Worm (Caenorhabditis elegans): ENCODE measurements around the gene oops-1.
A peak's percentile ranks its signal among the peaks of the same experiment; 100 is the strongest.

Gene oops-1

DNA sequence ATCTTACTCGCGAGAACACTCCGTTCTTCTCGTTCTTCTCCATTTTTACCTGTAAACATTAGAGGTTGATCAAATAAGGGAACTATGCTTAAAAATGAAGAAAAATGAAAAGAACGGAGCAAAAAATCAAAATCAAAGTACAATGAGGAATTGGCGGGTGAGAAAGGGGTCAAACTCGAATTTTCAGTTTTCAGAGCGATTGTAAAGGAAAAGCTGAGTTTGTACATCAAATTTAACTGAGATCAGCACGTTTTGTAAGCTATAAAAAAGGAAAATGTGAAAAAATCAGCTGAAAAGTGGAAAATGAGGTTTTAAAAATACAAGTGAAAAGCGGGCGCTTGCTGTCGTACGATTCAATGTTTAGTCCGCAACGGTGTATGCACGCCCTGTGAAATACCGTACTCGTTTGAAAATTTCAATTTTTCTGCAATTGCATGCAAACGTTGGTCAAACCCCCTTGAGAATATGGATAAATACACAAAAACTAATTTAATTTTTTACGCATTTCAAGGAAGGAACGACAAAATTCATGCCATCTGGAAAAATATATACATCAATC, at the start of gene oops-1:
Gene oops-1, minus strand, starts transcription at position 51 of the 559 bp plus-strand sequence.
- TF ChIP-seq tbx-11 (GFP tag; IDR thresholded peaks at IDR 0.05) (no peak), ceh-13 (GFP tag; optimal IDR thresholded peaks at IDR 0.05) (no peak), pes-1 (GFP tag; IDR thresholded peaks at IDR 0.05) (no peak)

DNA sequence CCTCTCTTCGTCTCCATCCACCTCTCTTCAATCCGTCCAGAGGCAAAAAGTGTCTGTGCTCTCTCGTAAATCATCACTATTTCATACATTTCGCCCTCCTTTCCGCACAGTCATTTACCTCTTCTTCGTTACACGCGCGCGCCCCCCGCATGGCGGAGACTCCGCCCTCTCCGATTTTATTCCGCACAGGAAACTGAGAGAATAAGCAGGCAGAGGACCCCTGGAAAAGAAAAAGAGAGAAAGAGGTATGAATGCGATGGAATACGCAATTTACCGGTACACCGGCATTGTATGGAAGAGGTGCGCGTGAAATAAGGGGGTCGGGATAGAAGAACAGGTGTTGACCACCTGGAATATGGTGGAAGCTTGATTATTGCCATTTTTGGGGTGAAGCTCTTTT, 46.8 kb upstream of the oops-1 start:
- TF ChIP-seq ets-7 (tag; optimal IDR thresholded peaks at IDR 0.05), result no peak
- no peak for TF ChIP-seq ama-1 (optimal IDR thresholded peaks at IDR 0.05)
- TF ChIP-seq B0310.2 (tag; optimal IDR thresholded peaks at IDR 0.05), result peak; percentile 41
- TF ChIP-seq scrt-1 (GFP tag; IDR thresholded peaks at IDR 0.05), result 0 out of 2 replicates have a peak, but pooled peaks have one; percentile 33

DNA sequence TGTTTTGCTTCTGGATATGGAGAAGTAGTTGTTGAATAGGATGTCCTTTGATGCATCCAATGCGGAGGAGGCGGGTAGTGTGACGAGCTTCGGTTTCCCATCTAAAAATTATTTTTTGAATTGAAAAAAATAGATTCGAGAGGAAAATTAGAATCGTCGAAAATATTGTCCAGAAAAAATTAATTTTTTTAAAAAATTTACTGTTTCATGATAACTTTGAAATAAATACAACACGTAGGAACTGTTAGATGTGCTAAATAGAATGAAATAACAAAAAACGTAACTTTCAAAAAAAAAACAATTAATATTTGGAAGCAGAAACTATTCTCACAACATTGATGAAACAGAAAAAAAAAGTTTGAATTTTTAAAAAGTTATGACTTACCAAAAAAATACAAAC, 45.9 kb upstream of the oops-1 start, which contains the start of gene C06E7.4:
Gene C06E7.4, minus strand, starts transcription at position 101 of the 400 bp plus-strand sequence.
- TF ChIP-seq hmbx-1 (tag; optimal IDR thresholded peaks at IDR 0.05) (no peak), ets-7 (tag; optimal IDR thresholded peaks at IDR 0.05) (no peak), ama-1 (optimal IDR thresholded peaks at IDR 0.05) (no peak), hmg-4 (GFP tag; optimal IDR thresholded peaks at IDR 0.05) (no peak), B0310.2 (tag; optimal IDR thresholded peaks at IDR 0.05) (no peak), tbx-11 (GFP tag; IDR thresholded peaks at IDR 0.05) (no peak), aly-1 (tag; optimal IDR thresholded peaks at IDR 0.05) (no peak), F13C5.2 (tag; optimal IDR thresholded peaks at IDR 0.05) (no peak)

DNA sequence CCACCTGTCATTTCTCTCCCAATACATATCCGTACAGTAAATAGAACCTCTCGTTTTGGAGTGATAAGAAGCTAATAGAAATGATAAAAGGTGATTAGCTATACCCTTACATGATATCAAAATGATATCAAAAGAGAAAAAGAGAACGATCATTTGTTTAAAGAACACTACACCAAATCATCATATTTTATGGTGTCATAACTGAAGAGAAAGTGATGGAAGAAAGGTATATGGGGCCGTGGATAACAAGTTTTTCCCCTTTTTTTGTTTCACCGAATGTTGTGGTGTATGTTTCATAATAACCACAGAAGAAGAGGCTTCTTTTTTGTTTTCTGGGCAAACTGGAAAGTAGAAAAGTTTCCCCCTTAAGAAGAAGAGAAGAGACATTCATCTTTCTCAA, 44.3 kb upstream of the oops-1 start:
- TF ChIP-seq hmbx-1 (tag; optimal IDR thresholded peaks at IDR 0.05) (no peak), F13C5.2 (tag; optimal IDR thresholded peaks at IDR 0.05) (no peak), ama-1 (optimal IDR thresholded peaks at IDR 0.05) (no peak), tbx-37 (GFP tag; conservative IDR thresholded peaks at IDR 0.05) (no peak), tbx-11 (GFP tag; IDR thresholded peaks at IDR 0.05) (no peak), hmg-4 (GFP tag; optimal IDR thresholded peaks at IDR 0.05) (no peak), sea-1 (GFP tag; conservative IDR thresholded peaks at IDR 0.05) (no peak), tra-4 (tag; optimal IDR thresholded peaks at IDR 0.05) (no peak), ceh-13 (GFP tag; optimal IDR thresholded peaks at IDR 0.05) (no peak), B0310.2 (tag; optimal IDR thresholded peaks at IDR 0.05) (no peak), aly-1 (tag; optimal IDR thresholded peaks at IDR 0.05) (no peak), ets-7 (tag; optimal IDR thresholded peaks at IDR 0.05) (no peak), flt-1 (GFP tag; IDR thresholded peaks at IDR 0.05) (no peak), pes-1 (GFP tag; IDR thresholded peaks at IDR 0.05) (no peak), scrt-1 (GFP tag; IDR thresholded peaks at IDR 0.05) (no peak), hnd-1 (tag; optimal IDR thresholded peaks at IDR 0.05) (no peak), ceh-36 (tag; optimal IDR thresholded peaks at IDR 0.05) (no peak)

DNA sequence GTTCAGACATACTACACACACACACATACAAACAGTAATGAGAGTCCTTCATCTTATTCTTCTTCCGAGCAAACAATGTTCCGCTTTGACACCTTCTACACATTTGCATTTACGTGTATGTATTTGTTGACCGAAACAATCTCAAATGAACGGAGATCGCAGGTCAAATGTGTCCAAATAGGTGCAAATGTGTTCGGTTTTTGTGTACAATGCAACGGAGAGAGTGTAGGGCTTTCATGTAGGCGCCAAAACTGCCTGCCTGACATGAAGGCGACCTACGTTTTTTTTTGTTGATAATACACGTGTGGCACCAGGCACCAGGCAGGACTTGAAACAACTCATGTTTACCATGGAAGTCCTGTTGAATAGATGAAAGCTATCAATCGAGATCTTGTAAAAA, 43.0 kb upstream of the oops-1 start:
- TF ChIP-seq aly-1 (tag; optimal IDR thresholded peaks at IDR 0.05), result no peak
- no peak for TF ChIP-seq tra-4 (tag; optimal IDR thresholded peaks at IDR 0.05)
- TF ChIP-seq F13C5.2 (tag; optimal IDR thresholded peaks at IDR 0.05), result no peak
- no peak for TF ChIP-seq tbx-37 (GFP tag; conservative IDR thresholded peaks at IDR 0.05)
- TF ChIP-seq hmbx-1 (tag; optimal IDR thresholded peaks at IDR 0.05), result no peak

DNA sequence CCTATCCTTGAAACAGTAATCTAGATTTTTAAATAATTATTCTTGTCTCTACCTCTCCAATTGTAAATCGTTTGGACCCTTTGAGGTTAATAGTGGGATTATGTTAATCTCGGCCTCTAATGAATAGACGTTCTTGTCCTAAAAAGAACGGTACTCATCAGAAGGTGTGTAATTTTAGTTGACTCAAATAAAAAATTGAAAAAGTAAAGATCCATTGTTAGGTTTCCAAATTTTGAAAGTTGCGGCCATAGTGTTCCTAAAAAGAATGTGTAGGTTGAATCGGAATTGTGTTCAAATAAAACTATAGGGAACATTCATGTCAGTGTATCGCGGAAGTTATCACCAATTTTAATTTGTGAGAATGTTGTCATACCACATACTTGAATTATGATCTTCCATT, 41.7 kb upstream of the oops-1 start:
- TF ChIP-seq ets-7 (tag; optimal IDR thresholded peaks at IDR 0.05), result no peak
- no peak for TF ChIP-seq ama-1 (optimal IDR thresholded peaks at IDR 0.05)
- TF ChIP-seq tra-4 (tag; optimal IDR thresholded peaks at IDR 0.05), result no peak
- TF ChIP-seq tbx-11 (GFP tag; IDR thresholded peaks at IDR 0.05), result no peak
- no peak for TF ChIP-seq hmg-4 (GFP tag; optimal IDR thresholded peaks at IDR 0.05)

DNA sequence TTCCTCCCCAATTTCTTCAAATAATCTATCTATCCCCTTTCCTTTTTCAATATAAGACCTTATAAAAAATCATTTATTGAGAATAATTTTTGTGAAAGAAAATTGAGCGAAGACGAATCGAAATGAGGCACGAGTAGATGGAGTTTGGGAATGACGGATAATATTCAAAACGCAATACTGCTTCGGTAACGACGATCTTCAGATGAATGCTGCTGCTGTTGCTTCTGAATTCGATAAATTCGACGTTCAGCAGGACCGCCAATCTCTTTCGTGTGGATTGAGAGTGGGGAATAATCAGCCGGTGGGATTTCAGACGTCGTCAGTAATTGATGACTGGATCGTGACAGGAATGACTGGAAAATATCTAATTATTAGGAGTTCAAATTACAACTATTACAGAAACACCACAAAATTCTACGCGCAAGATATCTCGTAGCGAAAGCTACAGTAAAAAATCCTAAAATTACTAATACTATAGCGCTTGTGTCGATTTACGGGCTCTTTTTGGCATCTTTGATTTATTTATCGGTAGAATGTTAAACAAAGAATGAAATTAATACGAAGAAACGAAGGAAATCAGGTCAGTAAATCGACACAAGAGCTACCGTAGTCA, 36.9 kb upstream of the oops-1 start:
- TF ChIP-seq hnd-1 (tag; optimal IDR thresholded peaks at IDR 0.05), result no peak
- TF ChIP-seq scrt-1 (GFP tag; IDR thresholded peaks at IDR 0.05), result no peak
- TF ChIP-seq pes-1 (GFP tag; IDR thresholded peaks at IDR 0.05), result no peak
- no peak for TF ChIP-seq ceh-36 (tag; optimal IDR thresholded peaks at IDR 0.05)
- TF ChIP-seq tbx-37 (GFP tag; conservative IDR thresholded peaks at IDR 0.05), result no peak
- TF ChIP-seq F13C5.2 (tag; optimal IDR thresholded peaks at IDR 0.05), result no peak
- no peak for TF ChIP-seq hmbx-1 (tag; optimal IDR thresholded peaks at IDR 0.05)
- no peak for TF ChIP-seq ama-1 (optimal IDR thresholded peaks at IDR 0.05)
- TF ChIP-seq tra-4 (tag; optimal IDR thresholded peaks at IDR 0.05), result no peak
- TF ChIP-seq B0310.2 (tag; optimal IDR thresholded peaks at IDR 0.05), result no peak
- no peak for TF ChIP-seq aly-1 (tag; optimal IDR thresholded peaks at IDR 0.05)
- TF ChIP-seq ceh-13 (GFP tag; optimal IDR thresholded peaks at IDR 0.05), result no peak
- no peak for TF ChIP-seq hmg-4 (GFP tag; optimal IDR thresholded peaks at IDR 0.05)
- no peak for TF ChIP-seq flt-1 (GFP tag; IDR thresholded peaks at IDR 0.05)
- TF ChIP-seq ets-7 (tag; optimal IDR thresholded peaks at IDR 0.05), result no peak
- TF ChIP-seq sea-1 (GFP tag; conservative IDR thresholded peaks at IDR 0.05), result no peak
- TF ChIP-seq tbx-11 (GFP tag; IDR thresholded peaks at IDR 0.05), result no peak

DNA sequence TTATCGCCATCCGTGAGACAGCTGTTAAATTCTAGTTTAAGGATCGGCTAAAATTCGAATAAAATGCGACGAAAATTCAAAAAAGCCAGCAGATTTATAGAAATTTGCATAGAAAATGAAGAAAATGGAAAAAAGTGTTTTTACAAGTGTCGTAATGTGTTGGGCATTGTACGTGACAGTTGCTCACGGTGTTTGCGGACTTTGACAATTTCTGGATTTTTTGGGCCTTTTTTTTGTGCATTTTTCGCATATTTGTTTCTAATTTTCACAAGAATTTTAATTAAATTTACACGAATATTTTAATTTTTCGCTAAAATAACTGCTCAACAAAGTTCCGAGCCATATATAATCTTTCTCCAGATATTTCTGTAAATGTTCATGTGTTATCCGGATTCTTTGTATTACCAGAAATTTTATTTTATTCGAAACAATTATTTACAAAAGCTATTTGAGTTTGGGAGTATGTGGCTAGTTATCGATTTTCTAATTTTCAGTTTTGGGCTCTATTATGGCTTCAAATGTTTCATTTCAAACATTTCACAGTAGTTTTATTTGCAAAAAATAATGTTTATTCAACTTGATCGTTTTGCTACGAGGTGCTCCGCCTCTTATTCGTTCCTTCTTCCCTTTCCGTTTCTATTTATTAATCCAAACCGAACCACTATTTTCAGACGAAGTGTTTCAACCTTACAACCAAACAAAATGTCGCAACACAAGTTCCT, 34.2 kb upstream of the oops-1 start, which contains the start of gene sams-3:
Gene sams-3, plus strand, starts transcription at position 672 of the 722 bp plus-strand sequence.
- TF ChIP-seq tbx-37 (GFP tag; conservative IDR thresholded peaks at IDR 0.05) (no peak), F13C5.2 (tag; optimal IDR thresholded peaks at IDR 0.05) (peak; percentile 25), tra-4 (tag; optimal IDR thresholded peaks at IDR 0.05) (no peak), scrt-1 (GFP tag; IDR thresholded peaks at IDR 0.05) (no peak)
